Worm (Caenorhabditis elegans): ENCODE results near the gene EEED8.2.

DNA sequence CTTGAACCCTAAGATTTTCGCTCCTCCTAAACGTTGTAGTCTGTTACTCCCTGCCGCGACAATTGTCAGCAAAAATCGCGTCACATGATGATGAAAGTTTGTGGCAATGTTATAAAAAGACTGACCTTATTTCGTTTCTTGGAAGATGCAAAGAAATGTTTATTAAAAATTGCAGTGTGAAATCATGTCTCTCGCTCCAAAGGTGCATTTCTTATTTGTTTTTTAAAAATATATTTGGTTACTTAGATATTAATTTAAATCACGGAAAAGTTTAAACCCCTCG is 38.3 kb upstream of the EEED8.2 start:
- TF ChIP-seq tbx-11 (GFP tag; IDR thresholded peaks at IDR 0.05) (no peak), sea-1 (GFP tag; conservative IDR thresholded peaks at IDR 0.05) (no peak), scrt-1 (GFP tag; IDR thresholded peaks at IDR 0.05) (no peak), ama-1 (optimal IDR thresholded peaks at IDR 0.05) (no peak), tbx-37 (GFP tag; conservative IDR thresholded peaks at IDR 0.05) (no peak), hnd-1 (tag; optimal IDR thresholded peaks at IDR 0.05) (no peak), ceh-36 (tag; optimal IDR thresholded peaks at IDR 0.05) (no peak), hmg-4 (GFP tag; optimal IDR thresholded peaks at IDR 0.05) (no peak)
